Fruit fly (Drosophila melanogaster): ENCODE results near the gene Cp18.

Cp18 gene

DNA sequence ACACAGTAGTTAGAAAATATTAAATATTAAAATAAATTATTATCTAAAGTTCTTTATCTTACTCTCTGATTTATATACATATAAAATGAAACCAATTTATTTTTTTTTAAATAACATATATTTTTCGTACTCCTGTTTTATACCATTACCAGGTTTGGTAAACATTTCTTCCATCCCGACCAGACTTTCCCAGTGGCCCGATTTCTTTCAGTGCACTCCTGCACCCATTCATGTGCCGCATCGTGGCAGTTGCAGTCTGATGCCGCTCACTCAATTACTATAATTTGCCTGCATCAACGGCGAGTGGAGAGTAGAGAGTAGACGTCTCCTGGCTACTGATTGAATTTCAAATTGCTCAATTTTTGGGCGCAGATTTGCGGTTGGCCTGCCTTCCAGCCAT, 18.8 kb upstream of the Cp18 start:
- TF ChIP-seq pan (optimal IDR thresholded peaks at IDR 0.05): no peak
- TF ChIP-seq Jra (GFP tag; optimal IDR thresholded peaks at IDR 0.05): no peak
- TF ChIP-seq woc (GFP tag; optimal IDR thresholded peaks at IDR 0.05): no peak
- TF ChIP-seq Dif (GFP tag; optimal IDR thresholded peaks at IDR 0.05; ENCODE audit: partially characterized antibody): no peak
- TF ChIP-seq sage (GFP tag; optimal IDR thresholded peaks at IDR 0.05): no peak
- TF ChIP-seq dsf (GFP tag; optimal IDR thresholded peaks at IDR 0.05; ENCODE audit: borderline replicate concordance): no peak
- no peak for TF ChIP-seq tai (GFP tag; optimal IDR thresholded peaks at IDR 0.05)
- TF ChIP-seq Hr78 (GFP tag; optimal IDR thresholded peaks at IDR 0.05): no peak
- no peak for TF ChIP-seq OdsH (GFP tag; optimal IDR thresholded peaks at IDR 0.05)
- TF ChIP-seq rgr (GFP tag; optimal IDR thresholded peaks at IDR 0.05): peak; percentile 11
- no peak for TF ChIP-seq Rel (GFP tag; optimal IDR thresholded peaks at IDR 0.05)
- no peak for TF ChIP-seq Rel (tag; optimal IDR thresholded peaks at IDR 0.05)
- TF ChIP-seq sv (GFP tag; optimal IDR thresholded peaks at IDR 0.05): no peak
- TF ChIP-seq HLH106 (tag; optimal IDR thresholded peaks at IDR 0.05): peak; percentile 26
- peak; percentile 34 for TF ChIP-seq Sp1 (GFP tag; optimal IDR thresholded peaks at IDR 0.05)
- TF ChIP-seq jim (GFP tag; optimal IDR thresholded peaks at IDR 0.05): no peak
- TF ChIP-seq foxo (GFP tag; optimal IDR thresholded peaks at IDR 0.05): peak in 1 of 2 experiments; percentile 19
- no peak for TF ChIP-seq h (GFP tag; optimal IDR thresholded peaks at IDR 0.05)
- TF ChIP-seq Vsx2 (GFP tag; optimal IDR thresholded peaks at IDR 0.05; ENCODE audit: partially characterized antibody): no peak
- TF ChIP-seq psq (GFP tag; optimal IDR thresholded peaks at IDR 0.05): peak; percentile 15
- TF ChIP-seq CG9705 (GFP tag; optimal IDR thresholded peaks at IDR 0.05): no peak
- TF ChIP-seq br (GFP tag; optimal IDR thresholded peaks at IDR 0.05): no peak
- no peak for TF ChIP-seq Hnf4 (GFP tag; optimal IDR thresholded peaks at IDR 0.05)
- no peak for TF ChIP-seq Mio (GFP tag; optimal IDR thresholded peaks at IDR 0.05)
- no peak for TF ChIP-seq ey (GFP tag; optimal IDR thresholded peaks at IDR 0.05)

DNA sequence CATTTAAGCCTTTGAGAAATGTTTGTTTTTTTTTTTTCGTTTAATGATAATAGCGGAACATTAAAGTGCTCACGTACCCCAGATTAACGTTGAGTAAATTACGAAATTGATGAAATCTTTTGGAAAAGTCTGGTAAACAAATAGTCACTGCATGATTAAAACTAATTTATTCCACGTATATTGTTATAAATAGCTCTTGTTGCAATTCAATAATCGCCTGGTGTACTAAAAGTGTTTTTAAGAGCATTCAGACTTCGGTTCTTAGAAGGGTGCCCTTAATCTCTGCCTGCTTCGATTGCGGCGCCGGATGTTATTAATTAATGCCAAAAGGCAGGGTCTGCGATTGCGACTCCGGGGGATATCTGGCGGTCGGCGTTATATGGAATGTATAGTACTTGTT, 17.7 kb upstream of the Cp18 start:
- TF ChIP-seq sv (GFP tag; optimal IDR thresholded peaks at IDR 0.05): no peak
- TF ChIP-seq Rel (GFP tag; optimal IDR thresholded peaks at IDR 0.05): no peak
- no peak for TF ChIP-seq Rel (tag; optimal IDR thresholded peaks at IDR 0.05)
- peak; percentile 9 for TF ChIP-seq ey (GFP tag; optimal IDR thresholded peaks at IDR 0.05)
- no peak for TF ChIP-seq dsf (GFP tag; optimal IDR thresholded peaks at IDR 0.05; ENCODE audit: borderline replicate concordance)
- TF ChIP-seq h (GFP tag; optimal IDR thresholded peaks at IDR 0.05): peak; percentile 2
- TF ChIP-seq CG32264 (GFP tag; optimal IDR thresholded peaks at IDR 0.05): no peak
- TF ChIP-seq foxo (GFP tag; optimal IDR thresholded peaks at IDR 0.05): peak in 1 of 2 experiments; percentile 11
- no peak for TF ChIP-seq Hnf4 (GFP tag; optimal IDR thresholded peaks at IDR 0.05)
- no peak for TF ChIP-seq N (GFP tag; optimal IDR thresholded peaks at IDR 0.05)
- TF ChIP-seq rgr (GFP tag; optimal IDR thresholded peaks at IDR 0.05): peak; percentile 11
- no peak for TF ChIP-seq br (GFP tag; optimal IDR thresholded peaks at IDR 0.05)
- no peak for TF ChIP-seq Sp1 (GFP tag; optimal IDR thresholded peaks at IDR 0.05)
- no peak for TF ChIP-seq Dfd (GFP tag; optimal IDR thresholded peaks at IDR 0.05)
- no peak for TF ChIP-seq HLH106 (tag; optimal IDR thresholded peaks at IDR 0.05)
- no peak for TF ChIP-seq Hr78 (GFP tag; optimal IDR thresholded peaks at IDR 0.05)
- TF ChIP-seq dl (GFP tag; optimal IDR thresholded peaks at IDR 0.05; ENCODE audit: insufficient read depth in 1 of 2, partially characterized antibody in 2 of 2): no peak
- TF ChIP-seq Myc (optimal IDR thresholded peaks at IDR 0.05): no peak
- no peak for TF ChIP-seq Mio (GFP tag; optimal IDR thresholded peaks at IDR 0.05)
- TF ChIP-seq sage (GFP tag; optimal IDR thresholded peaks at IDR 0.05): no peak

DNA sequence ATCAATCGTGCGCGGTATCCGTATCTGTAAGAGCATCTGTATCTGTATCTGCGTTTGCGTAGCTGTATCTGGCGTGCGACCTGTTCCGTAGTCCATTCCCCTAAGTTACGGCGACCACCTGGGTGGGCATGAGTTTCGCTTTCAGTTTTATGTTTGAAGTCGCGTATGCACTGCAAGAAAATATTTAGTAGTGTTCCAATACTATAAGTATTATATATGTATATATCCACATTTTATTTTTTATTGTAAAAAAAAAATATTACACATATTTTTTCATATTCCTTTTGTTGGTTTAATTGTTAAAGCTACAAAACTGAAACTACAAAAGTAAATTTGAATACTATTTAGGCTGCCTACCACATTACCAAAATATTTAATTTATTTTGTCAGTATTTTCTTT, 13.7 kb upstream of the Cp18 start:
- TF ChIP-seq Hr83 (GFP tag; optimal IDR thresholded peaks at IDR 0.05; ENCODE audit: poor library complexity, severe bottlenecking) (no peak), Sp1 (GFP tag; optimal IDR thresholded peaks at IDR 0.05) (peak; percentile 26), Abd-B (GFP tag; optimal IDR thresholded peaks at IDR 0.05) (no peak), dsf (GFP tag; optimal IDR thresholded peaks at IDR 0.05; ENCODE audit: borderline replicate concordance) (no peak), psq (GFP tag; optimal IDR thresholded peaks at IDR 0.05) (peak; percentile 35), woc (GFP tag; optimal IDR thresholded peaks at IDR 0.05) (no peak), Myc (optimal IDR thresholded peaks at IDR 0.05) (no peak), Dfd (GFP tag; optimal IDR thresholded peaks at IDR 0.05) (no peak), h (GFP tag; optimal IDR thresholded peaks at IDR 0.05) (no peak), CG32264 (GFP tag; optimal IDR thresholded peaks at IDR 0.05) (no peak), GATAd (GFP tag; optimal IDR thresholded peaks at IDR 0.05) (no peak), N (GFP tag; optimal IDR thresholded peaks at IDR 0.05) (no peak), ey (GFP tag; optimal IDR thresholded peaks at IDR 0.05) (no peak), brk (GFP tag; optimal IDR thresholded peaks at IDR 0.05) (no peak), CG9705 (GFP tag; optimal IDR thresholded peaks at IDR 0.05) (no peak), pan (optimal IDR thresholded peaks at IDR 0.05) (no peak), Mio (GFP tag; optimal IDR thresholded peaks at IDR 0.05) (no peak), Hr78 (GFP tag; optimal IDR thresholded peaks at IDR 0.05) (no peak), tai (GFP tag; optimal IDR thresholded peaks at IDR 0.05) (no peak), Rel (GFP tag; optimal IDR thresholded peaks at IDR 0.05) (no peak), Rel (tag; optimal IDR thresholded peaks at IDR 0.05) (no peak), usp (GFP tag; optimal IDR thresholded peaks at IDR 0.05) (no peak), OdsH (GFP tag; optimal IDR thresholded peaks at IDR 0.05) (no peak), Vsx2 (GFP tag; optimal IDR thresholded peaks at IDR 0.05; ENCODE audit: partially characterized antibody) (no peak), CrebA (GFP tag; optimal IDR thresholded peaks at IDR 0.05; ENCODE audit: borderline replicate concordance) (no peak), foxo (GFP tag; optimal IDR thresholded peaks at IDR 0.05) (peak in 1 of 2 experiments; percentile 24), br (GFP tag; optimal IDR thresholded peaks at IDR 0.05) (no peak), Dif (GFP tag; optimal IDR thresholded peaks at IDR 0.05; ENCODE audit: partially characterized antibody) (no peak), sv (GFP tag; optimal IDR thresholded peaks at IDR 0.05) (no peak), rgr (GFP tag; optimal IDR thresholded peaks at IDR 0.05) (no peak), dmrt93B (GFP tag; optimal IDR thresholded peaks at IDR 0.05) (no peak), jim (GFP tag; optimal IDR thresholded peaks at IDR 0.05) (no peak), HLH106 (tag; optimal IDR thresholded peaks at IDR 0.05) (peak; percentile 9)

All from whole organism, wandering third instar larva.